Worm (Caenorhabditis elegans) whole organism, midembryonic: ENCODE data around the gene ZC155.2.

Source experiments
- T22C8.4 ChIP-seq: fragments of 200-800 bp; sonication (Bioruptor generic); IDR thresholded peaks from 2 replicates; pipeline ENCODE4 v1.3.6; 2022; ENCODE audit warnings: missing genetic modification characterization, missing compliant biosample characterization
- flt-1 ChIP-seq: fragments of 200-800 bp; sonication (Bioruptor generic); IDR thresholded peaks from 2 replicates; pipeline ENCODE4 v1.3.6; 2022; ENCODE audit warnings: missing genetic modification characterization, missing compliant biosample characterization
- med-1 ChIP-seq: sonication (generic microtip); optimal IDR thresholded peaks from 2 replicates; lab custom pipeline; 2017; ENCODE audit warnings: missing genetic modification characterization, mild to moderate bottlenecking, missing compliant biosample characterization, antibody characterized with exemption, missing genetic modification reagents; ENCODE audit not compliant: insufficient read depth
- tab-1 ChIP-seq: fragments of 200-800 bp; sonication (Bioruptor generic); IDR thresholded peaks from 2 replicates; pipeline ENCODE4 v1.3.6; 2022; ENCODE audit warnings: missing genetic modification characterization, missing compliant biosample characterization
- ztf-23 ChIP-seq: fragments of 200-800 bp; sonication (Bioruptor generic); IDR thresholded peaks from 2 replicates; pipeline ENCODE4 v1.3.6; 2022; ENCODE audit warnings: missing genetic modification reagents, missing genetic modification characterization, missing compliant biosample characterization
- ztf-29 ChIP-seq: fragments of 200-800 bp; sonication (Bioruptor generic); IDR thresholded peaks from 2 replicates; pipeline ENCODE4 v1.3.6; 2022; ENCODE audit warnings: missing genetic modification reagents, missing genetic modification characterization, missing compliant biosample characterization

ce11 chrIII:5234312-5234711 lies 15.5 kb downstream of the ZC155.2 start, which contains the start of gene mrps-26:
- TF ChIP-seq ztf-23, result no peak
- TF ChIP-seq ztf-29 (GFP tag; lab: Robert Waterston, UW), result no peak
- TF ChIP-seq flt-1 (GFP tag; lab: Robert Waterston, UW), result no peak
- TF ChIP-seq tab-1 (GFP tag; lab: Robert Waterston, UW), result no peak
- no peak for TF ChIP-seq T22C8.4 (GFP tag; lab: Robert Waterston, UW)
- TF ChIP-seq med-1 (GFP tag; lab: Kevin White, UChicago), result no peak
